Worm (Caenorhabditis elegans) whole organism, dauer: ENCODE results near the gene sre-6.

Experiments used
- unc-62 ChIP-seq: sonication (generic microtip); optimal IDR thresholded peaks from 2 replicates; lab custom pipeline; 2017; ENCODE audit warnings: missing biosample characterization, missing genetic modification reagents, missing genetic modification characterization

The sre-6 gene

DNA sequence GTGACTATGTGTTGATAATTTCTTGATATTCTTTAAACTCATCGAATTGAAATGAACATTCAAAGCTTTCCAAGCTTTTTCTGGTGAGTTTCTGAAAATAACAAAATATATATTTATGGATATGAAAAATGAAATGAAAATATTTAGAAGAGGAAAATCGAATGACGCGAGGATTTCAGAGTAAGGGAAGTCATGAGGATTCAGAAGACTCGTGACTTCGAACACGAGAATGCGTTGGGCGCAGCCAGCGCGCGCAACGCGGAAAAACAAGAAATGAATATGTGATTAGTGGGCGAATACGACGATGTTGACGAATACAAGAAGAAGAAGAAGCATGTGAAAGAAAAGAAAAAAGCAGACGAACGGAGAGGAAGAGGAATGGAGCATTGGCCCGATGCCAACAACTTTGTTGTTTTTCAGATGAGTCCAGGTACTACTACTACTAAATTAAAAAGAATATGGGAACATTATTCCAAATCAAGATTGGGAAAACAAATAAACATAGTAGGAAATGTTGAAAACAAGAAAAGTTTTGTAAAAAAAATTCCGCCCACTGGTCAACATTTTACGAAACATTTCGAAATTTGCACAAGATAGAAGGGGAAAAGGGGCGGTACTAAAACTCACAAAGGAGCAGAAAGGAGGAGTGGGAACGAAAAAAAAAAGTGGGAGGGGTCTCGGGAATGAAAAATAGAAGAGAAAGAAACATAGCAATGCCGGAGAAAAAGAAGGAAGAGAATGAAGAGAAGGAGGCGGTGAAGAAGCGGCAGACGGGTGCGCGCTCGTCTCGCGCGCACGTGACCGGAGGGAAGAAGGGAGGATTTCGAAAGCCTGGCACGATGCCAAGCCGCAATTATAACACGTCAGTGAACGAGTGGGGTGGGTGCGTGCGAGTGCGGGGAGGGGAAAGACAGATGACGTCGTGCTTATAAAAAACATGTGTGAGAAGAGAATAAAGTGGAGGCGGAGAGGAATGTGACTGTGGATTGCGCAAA is 47.1 kb downstream of the sre-6 start:
- no peak for TF ChIP-seq unc-62 (GFP tag; lab: Kevin White, UChicago)

DNA sequence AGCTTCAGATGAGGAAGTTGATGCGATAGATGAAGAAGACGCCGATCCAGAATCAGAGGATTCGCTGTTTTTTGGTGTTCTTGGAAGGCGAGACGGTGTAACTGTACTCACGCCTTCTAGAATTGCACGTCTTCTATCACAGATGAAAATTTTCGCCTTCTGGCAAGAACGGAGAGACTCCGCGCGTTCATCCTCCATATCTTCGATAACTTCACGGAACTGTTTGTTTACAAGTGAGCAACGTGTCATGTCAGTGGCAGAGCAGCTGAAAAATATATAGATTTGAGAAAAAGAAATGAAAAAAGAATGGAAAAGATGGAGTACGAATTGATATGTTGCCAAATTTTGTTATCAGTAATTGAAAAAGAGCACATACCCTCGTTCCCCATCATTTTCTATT is 48.0 kb downstream of the sre-6 start:
- TF ChIP-seq unc-62 (GFP tag; lab: Kevin White, UChicago): no peak

DNA sequence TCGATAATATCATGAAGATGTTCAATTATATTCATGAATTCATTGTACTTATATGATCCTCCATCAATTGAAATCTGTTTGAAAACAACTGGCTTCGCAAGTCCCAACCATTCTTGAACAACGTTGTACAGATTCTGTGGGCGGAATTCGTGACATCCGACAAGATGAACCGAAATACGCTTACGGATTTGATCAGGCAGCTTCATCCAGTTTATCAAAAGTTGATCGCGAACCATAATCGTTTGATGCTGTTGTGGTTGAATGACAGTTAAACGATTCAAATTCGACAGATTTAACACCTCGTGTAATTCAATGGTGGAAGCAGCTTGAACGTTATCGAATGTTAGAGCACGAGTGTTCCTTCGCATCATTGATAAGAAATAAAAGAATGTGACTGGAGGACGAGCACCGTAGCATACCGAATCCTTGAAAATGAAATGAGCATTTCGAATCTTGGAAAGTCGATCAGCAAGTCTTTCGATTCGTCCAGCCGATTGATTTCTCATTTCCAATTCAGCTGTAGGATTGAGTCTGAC is 48.8 kb downstream of the sre-6 start:
- no peak for TF ChIP-seq unc-62 (GFP tag; lab: Kevin White, UChicago)

DNA sequence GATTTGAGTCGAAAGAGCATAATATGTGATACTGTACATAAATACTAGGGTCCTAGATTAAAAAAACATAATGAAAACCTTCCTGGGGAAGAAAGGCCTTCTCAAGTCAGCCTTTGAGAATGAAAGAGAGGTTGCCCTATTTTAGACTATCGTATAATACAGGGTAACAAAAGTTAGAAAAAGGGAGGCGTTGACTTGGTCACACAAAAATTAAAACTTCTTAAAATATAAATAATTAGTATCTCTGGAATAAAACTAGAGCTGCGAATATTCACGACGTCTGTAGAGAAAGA is 50.0 kb downstream of the sre-6 start:
- no peak for TF ChIP-seq unc-62 (GFP tag; lab: Kevin White, UChicago)

DNA sequence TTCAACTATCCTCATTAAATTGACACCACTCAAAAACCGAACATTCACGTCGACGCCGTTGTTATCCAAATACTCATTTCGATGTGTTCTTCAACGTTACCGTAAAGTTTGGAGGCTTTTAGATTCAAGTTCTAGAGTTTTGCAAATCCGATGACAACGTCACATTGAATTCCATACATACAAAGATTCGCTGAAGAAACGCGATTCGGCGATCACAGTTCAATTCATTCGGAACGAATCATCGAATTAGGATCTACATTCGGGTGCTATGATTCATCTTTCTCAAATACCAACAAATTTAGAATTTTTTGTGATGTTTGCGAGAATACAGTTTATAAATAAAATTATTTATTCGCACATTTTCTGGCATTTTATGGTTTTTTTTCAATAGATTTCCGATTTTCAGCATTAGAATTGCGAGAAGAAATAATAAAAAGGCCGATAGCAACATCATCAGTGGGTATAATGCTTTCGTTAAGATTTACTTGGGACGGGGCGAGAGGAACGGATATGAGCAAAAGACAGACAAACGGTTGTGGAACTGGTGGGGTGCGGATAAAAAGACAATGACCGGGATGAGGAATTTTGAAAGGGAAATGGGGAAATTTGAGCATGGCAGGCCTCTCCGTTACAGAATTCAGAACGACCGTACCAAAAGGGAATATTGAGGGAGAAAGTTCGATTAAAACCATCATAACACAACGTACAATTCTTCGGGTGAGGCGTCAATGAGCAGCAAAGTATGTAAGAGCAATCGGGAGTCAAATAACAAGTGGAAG is 50.6 kb downstream of the sre-6 start:
- TF ChIP-seq unc-62 (GFP tag; lab: Kevin White, UChicago): no peak

DNA sequence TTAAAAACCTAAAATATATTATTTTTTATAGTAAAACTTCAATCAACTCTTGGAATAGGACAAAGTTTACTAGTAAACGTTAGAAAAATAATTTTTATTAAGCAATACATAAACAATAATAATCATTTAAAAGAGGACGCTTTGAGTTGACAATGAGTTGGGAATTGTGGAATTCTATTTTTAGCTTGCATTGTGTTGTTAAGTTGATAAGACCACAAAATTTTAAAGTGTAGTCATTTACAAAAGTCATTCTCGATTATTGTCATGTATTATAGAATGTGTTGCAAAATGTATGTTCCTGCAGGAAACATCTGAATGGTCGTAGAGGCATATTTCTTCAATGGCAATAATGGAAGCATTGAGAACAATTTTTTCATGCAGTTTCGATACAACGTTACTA is 51.6 kb downstream of the sre-6 start:
- TF ChIP-seq unc-62 (GFP tag; lab: Kevin White, UChicago): no peak
